Worm (Caenorhabditis elegans) whole organism, late embryonic: ENCODE measurements around the gene C18H2.5.

ENCODE experiments used
- ama-1 ChIP-seq: fragments of 150-350 bp; optimal IDR thresholded peaks from 2 replicates; lab custom pipeline; 2014
- ceh-45 ChIP-seq: fragments of 200-800 bp; sonication (Bioruptor generic); IDR thresholded peaks from 2 replicates; pipeline ENCODE4 v1.3.6; 2022; ENCODE audit warnings: missing genetic modification reagents, missing genetic modification characterization, missing compliant biosample characterization
- elt-2 ChIP-seq: sonication (generic microtip); optimal IDR thresholded peaks from 2 replicates; lab custom pipeline; 2016; ENCODE audit warnings: missing genetic modification reagents, missing genetic modification characterization, missing compliant biosample characterization
- fax-1 ChIP-seq: sonication (generic microtip); optimal IDR thresholded peaks from 2 replicates; lab custom pipeline; 2016; ENCODE audit warnings: missing genotype, missing genetic modification characterization, missing compliant biosample characterization
- nfya-1 ChIP-seq: sonication (generic microtip); optimal IDR thresholded peaks from 2 replicates; lab custom pipeline; 2017; ENCODE audit warnings: missing genetic modification characterization, mild to moderate bottlenecking, missing compliant biosample characterization, antibody characterized with exemption, moderate library complexity
- tbx-2 ChIP-seq: sonication (generic microtip); optimal IDR thresholded peaks from 2 replicates; lab custom pipeline; 2016; ENCODE audit warnings: missing genetic modification characterization, missing compliant biosample characterization
- zip-5 ChIP-seq: sonication (generic microtip); optimal IDR thresholded peaks from 2 replicates; lab custom pipeline; 2016; ENCODE audit warnings: missing genetic modification characterization, missing compliant biosample characterization

- TF ChIP-seq elt-2 (tag; lab: Kevin White, UChicago) = no peak
- TF ChIP-seq nfya-1 (tag; lab: Kevin White, UChicago) = no peak
- no peak for TF ChIP-seq fax-1 (tag; lab: Kevin White, UChicago)
- TF ChIP-seq ceh-45 = no peak
- no peak for TF ChIP-seq ama-1 (lab: Kevin White, UChicago)
- TF ChIP-seq tbx-2 (tag; lab: Kevin White, UChicago) = no peak
- no peak for TF ChIP-seq zip-5 (tag; lab: Kevin White, UChicago)
These were observed 52.8 kb downstream of the C18H2.5 start for ce11 chrIII:7641337-7641736.
